Fruit fly (Drosophila melanogaster) whole organism, embryonic: ENCODE data around the gene alien.

Experiments
- Abd-B ChIP-seq: fragments of 200-800 bp; sonication (Bioruptor generic); optimal IDR thresholded peaks from 2 replicates; lab custom pipeline; 2018; ENCODE audit warnings: missing biosample characterization, mild to moderate bottlenecking, missing genetic modification characterization, moderate library complexity
- Ada2b ChIP-seq: fragments of 200-800 bp; sonication (Bioruptor generic); IDR thresholded peaks from 2 replicates; pipeline ENCODE4 v1.3.6; 2022; ENCODE audit warnings: missing biosample characterization, missing genetic modification characterization
- Adf1 ChIP-seq: fragments of 200-800 bp; sonication (Bioruptor generic); IDR thresholded peaks from 2 replicates; pipeline ENCODE4 v1.3.6; 2022; ENCODE audit warnings: missing biosample characterization, missing genetic modification characterization
- CG10321 ChIP-seq: fragments of 200-800 bp; sonication (Bioruptor generic); IDR thresholded peaks from 2 replicates; pipeline ENCODE4 v1.3.6; 2022; ENCODE audit warnings: missing biosample characterization, missing genetic modification characterization
- CG10654 ChIP-seq: fragments of 200-800 bp; sonication (Bioruptor generic); optimal IDR thresholded peaks from 2 replicates; lab custom pipeline; 2016; ENCODE audit warnings: missing biosample characterization, missing genetic modification characterization
- CG12236 ChIP-seq: fragments of 200-800 bp; sonication (Bioruptor generic); optimal IDR thresholded peaks from 2 replicates; lab custom pipeline; 2016; ENCODE audit warnings: missing biosample characterization, missing genetic modification characterization
- CG12299 ChIP-seq: fragments of 200-800 bp; sonication (Bioruptor generic); optimal IDR thresholded peaks from 2 replicates; lab custom pipeline; 2018; ENCODE audit warnings: missing biosample characterization, mild to moderate bottlenecking, missing genetic modification characterization
- CG12391 ChIP-seq: fragments of 200-800 bp; sonication (Bioruptor generic); optimal IDR thresholded peaks from 3 replicates; lab custom pipeline; 2018; ENCODE audit warnings: missing biosample characterization, mild to moderate bottlenecking, missing genetic modification characterization, moderate library complexity
- CG14014 ChIP-seq: fragments of 200-800 bp; sonication (Bioruptor generic); IDR thresholded peaks from 2 replicates; pipeline ENCODE4 v1.3.6; 2022; ENCODE audit warnings: missing biosample characterization, missing genetic modification characterization
- CG14860 ChIP-seq: fragments of 200-800 bp; sonication (Bioruptor generic); IDR thresholded peaks from 3 replicates; pipeline ENCODE4 v1.3.6; 2022; ENCODE audit warnings: missing biosample characterization, missing genetic modification characterization; ENCODE audit not compliant: partially characterized antibody
- CG15696 ChIP-seq: fragments of 200-800 bp; sonication (Bioruptor generic); optimal IDR thresholded peaks from 2 replicates; lab custom pipeline; 2019; ENCODE audit warnings: missing biosample characterization, mild to moderate bottlenecking, missing genetic modification characterization, moderate library complexity
- CG17612 ChIP-seq: fragments of 200-800 bp; sonication (Bioruptor generic); IDR thresholded peaks from 2 replicates; pipeline ENCODE4 v1.3.6; 2022; ENCODE audit warnings: missing biosample characterization, missing genetic modification characterization
- CG17802 ChIP-seq: fragments of 200-800 bp; sonication (Bioruptor generic); optimal IDR thresholded peaks from 2 replicates; lab custom pipeline; 2018; ENCODE audit warnings: missing biosample characterization, mild to moderate bottlenecking, missing genetic modification characterization, moderate library complexity
- CG17829 ChIP-seq: fragments of 200-800 bp; optimal IDR thresholded peaks from 2 replicates; lab custom pipeline; 2019; ENCODE audit warnings: missing biosample characterization, mild to moderate bottlenecking, missing genetic modification characterization, moderate library complexity
- CG42726 ChIP-seq: fragments of 200-800 bp; sonication (Bioruptor generic); IDR thresholded peaks from 2 replicates; pipeline ENCODE4 v1.3.6; 2022; ENCODE audit warnings: missing biosample characterization, missing genetic modification characterization; ENCODE audit not compliant: partially characterized antibody
- CG4360 ChIP-seq: fragments of 200-800 bp; sonication (Bioruptor generic); IDR thresholded peaks from 2 replicates; pipeline ENCODE4 v1.3.6; 2022; ENCODE audit warnings: missing biosample characterization, missing genetic modification characterization
- CG6791 ChIP-seq: fragments of 200-800 bp; sonication (Bioruptor generic); IDR thresholded peaks from 3 replicates; pipeline ENCODE4 v1.3.6; 2022; ENCODE audit warnings: missing biosample characterization, missing genetic modification characterization; ENCODE audit not compliant: partially characterized antibody
- CG7928 ChIP-seq: fragments of 200-800 bp; sonication (Bioruptor generic); optimal IDR thresholded peaks from 2 replicates; lab custom pipeline; 2017; ENCODE audit warnings: missing biosample characterization, mild to moderate bottlenecking, missing genetic modification characterization
- CG8281 ChIP-seq: fragments of 200-800 bp; sonication (Bioruptor generic); optimal IDR thresholded peaks from 2 replicates; lab custom pipeline; 2018; ENCODE audit warnings: missing biosample characterization, mild to moderate bottlenecking, missing genetic modification characterization, moderate library complexity
- Deaf1 ChIP-seq: fragments of 200-800 bp; optimal IDR thresholded peaks from 3 replicates; lab custom pipeline; 2019; ENCODE audit warnings: missing biosample characterization, mild to moderate bottlenecking, missing genetic modification characterization, moderate library complexity
- Elba2 ChIP-seq: fragments of 200-800 bp; sonication (Bioruptor generic); optimal IDR thresholded peaks from 3 replicates; lab custom pipeline; 2016; ENCODE audit warnings: missing biosample characterization, missing genetic modification characterization
- Ets97D ChIP-seq: fragments of 200-800 bp; sonication (Bioruptor generic); optimal IDR thresholded peaks from 3 replicates; lab custom pipeline; 2016; ENCODE audit warnings: missing biosample characterization, missing genetic modification characterization
- Fer2 ChIP-seq: fragments of 200-800 bp; sonication (Bioruptor generic); optimal IDR thresholded peaks from 2 replicates; lab custom pipeline; 2018; ENCODE audit warnings: missing biosample characterization, mild to moderate bottlenecking, missing genetic modification characterization, moderate library complexity
- HHEX ChIP-seq: fragments of 200-800 bp; sonication (Bioruptor generic); optimal IDR thresholded peaks from 3 replicates; lab custom pipeline; 2017; ENCODE audit warnings: missing biosample characterization, mild to moderate bottlenecking, missing genetic modification characterization, missing genetic modification reagents
- Mrtf ChIP-seq: fragments of 200-800 bp; sonication (Bioruptor generic); IDR thresholded peaks from 3 replicates; pipeline ENCODE4 v1.3.6; 2022; ENCODE audit warnings: missing biosample characterization, missing genetic modification characterization
- NC2α ChIP-seq: fragments of 200-800 bp; sonication (Bioruptor generic); optimal IDR thresholded peaks from 2 replicates; lab custom pipeline; 2016; ENCODE audit warnings: missing biosample characterization, missing genetic modification characterization
- Side ChIP-seq: fragments of 200-800 bp; sonication (Bioruptor generic); optimal IDR thresholded peaks from 2 replicates; lab custom pipeline; 2016; ENCODE audit warnings: missing biosample characterization, missing genetic modification characterization
- TFAM ChIP-seq: fragments of 200-800 bp; sonication (Bioruptor generic); optimal IDR thresholded peaks from 2 replicates; lab custom pipeline; 2017; ENCODE audit warnings: missing biosample characterization, missing genetic modification characterization, inconsistent platforms
- abd-A ChIP-seq: fragments of 200-800 bp; sonication (Bioruptor generic); optimal IDR thresholded peaks from 3 replicates; lab custom pipeline; 2019; ENCODE audit warnings: missing biosample characterization, mild to moderate bottlenecking, missing genetic modification characterization, moderate library complexity
- ap ChIP-seq: fragments of 200-800 bp; sonication (Bioruptor generic); IDR thresholded peaks from 2 replicates; pipeline ENCODE4 v1.3.6; 2022; ENCODE audit warnings: missing biosample characterization, missing genetic modification characterization
- dan ChIP-seq: fragments of 200-800 bp; sonication (Bioruptor generic); IDR thresholded peaks from 2 replicates; pipeline ENCODE4 v1.3.6; 2022; ENCODE audit warnings: missing biosample characterization, missing genetic modification characterization
- disco-r ChIP-seq: fragments of 200-800 bp; sonication (Bioruptor generic); optimal IDR thresholded peaks from 2 replicates; lab custom pipeline; 2016; ENCODE audit warnings: missing biosample characterization, missing genetic modification characterization
- dm ChIP-seq: fragments of 200-800 bp; sonication (Bioruptor generic); optimal IDR thresholded peaks from 3 replicates; lab custom pipeline; 2016; ENCODE audit warnings: missing biosample characterization, missing genetic modification characterization
- eyg ChIP-seq: fragments of 200-800 bp; sonication (Bioruptor generic); optimal IDR thresholded peaks from 3 replicates; lab custom pipeline; 2016; ENCODE audit warnings: missing biosample characterization, missing genetic modification characterization
- hkb ChIP-seq, 2 experiments: fragments of 200-800 bp in 1 of 2; fragments of >200 bp in 1 of 2; sonication (Bioruptor generic) in 1 of 2; IDR thresholded peaks in 1 of 2; optimal IDR thresholded peaks in 1 of 2; 2 replicates each; pipeline versions ENCODE4 v1.3.6 to Lab custom; 2017 to 2022; ENCODE audit warnings: missing biosample characterization in 1 of 2, missing genetic modification characterization in 1 of 2
- jing ChIP-seq: fragments of 200-800 bp; sonication (Bioruptor generic); optimal IDR thresholded peaks from 2 replicates; lab custom pipeline; 2018; ENCODE audit warnings: missing biosample characterization, mild to moderate bottlenecking, missing genetic modification characterization
- lmd ChIP-seq: fragments of 200-800 bp; sonication (Bioruptor generic); IDR thresholded peaks from 2 replicates; pipeline ENCODE4 v1.3.6; 2022; ENCODE audit warnings: missing biosample characterization, missing genetic modification characterization
- lola ChIP-seq, 3 experiments: fragments of >200 bp in 2 of 3; fragments of 200-800 bp in 1 of 3; sonication (Bioruptor generic) in 1 of 3; optimal IDR thresholded peaks; 2 replicates each; lab custom pipeline; 2017 to 2019; ENCODE audit warnings: missing biosample characterization in 3 of 3, missing genetic modification characterization in 3 of 3, mild to moderate bottlenecking in 1 of 3, moderate library complexity in 1 of 3
- mld ChIP-seq: fragments of 200-800 bp; sonication (Bioruptor generic); IDR thresholded peaks from 3 replicates; pipeline ENCODE4 v1.3.6; 2022; ENCODE audit warnings: missing biosample characterization, missing genetic modification characterization; ENCODE audit not compliant: partially characterized antibody
- nom ChIP-seq: fragments of 200-800 bp; sonication (Bioruptor generic); optimal IDR thresholded peaks from 2 replicates; lab custom pipeline; 2017; ENCODE audit warnings: missing biosample characterization, missing genetic modification characterization, mild to moderate bottlenecking, moderate library complexity, missing genetic modification reagents
- otp ChIP-seq: fragments of 200-800 bp; sonication (Bioruptor generic); IDR thresholded peaks from 3 replicates; pipeline ENCODE4, ENCODE4 v1.3.6; 2022; ENCODE audit warnings: missing biosample characterization, missing genetic modification characterization
- pzg ChIP-seq: fragments of 200-800 bp; sonication (Bioruptor generic); optimal IDR thresholded peaks from 3 replicates; lab custom pipeline; 2018; ENCODE audit warnings: missing biosample characterization, mild to moderate bottlenecking, missing genetic modification characterization, moderate library complexity
- row ChIP-seq: fragments of 200-800 bp; sonication (Bioruptor generic); IDR thresholded peaks from 3 replicates; pipeline ENCODE4 v1.3.6; 2022; ENCODE audit warnings: missing biosample characterization, missing genetic modification characterization
- salm ChIP-seq: fragments of 200-800 bp; sonication (Bioruptor generic); optimal IDR thresholded peaks from 2 replicates; lab custom pipeline; 2018; ENCODE audit warnings: missing biosample characterization, mild to moderate bottlenecking, missing genetic modification characterization
- ssp ChIP-seq: fragments of 200-800 bp; sonication (Bioruptor generic); IDR thresholded peaks from 2 replicates; pipeline ENCODE4 v1.3.6; 2022; ENCODE audit warnings: missing biosample characterization, missing genetic modification characterization
- tap ChIP-seq: fragments of 200-800 bp; optimal IDR thresholded peaks from 3 replicates; lab custom pipeline; 2019; ENCODE audit warnings: missing biosample characterization, mild to moderate bottlenecking, missing genetic modification characterization, moderate library complexity
- tin ChIP-seq: fragments of 200-800 bp; sonication (Bioruptor generic); optimal IDR thresholded peaks from 3 replicates; lab custom pipeline; 2016; ENCODE audit warnings: missing biosample characterization, missing genetic modification characterization
- zfh1 ChIP-seq: fragments of 200-800 bp; sonication (Bioruptor generic); IDR thresholded peaks from 3 replicates; pipeline ENCODE4 v1.3.6; 2022; ENCODE audit warnings: missing biosample characterization, missing genetic modification characterization

The alien gene

DNA sequence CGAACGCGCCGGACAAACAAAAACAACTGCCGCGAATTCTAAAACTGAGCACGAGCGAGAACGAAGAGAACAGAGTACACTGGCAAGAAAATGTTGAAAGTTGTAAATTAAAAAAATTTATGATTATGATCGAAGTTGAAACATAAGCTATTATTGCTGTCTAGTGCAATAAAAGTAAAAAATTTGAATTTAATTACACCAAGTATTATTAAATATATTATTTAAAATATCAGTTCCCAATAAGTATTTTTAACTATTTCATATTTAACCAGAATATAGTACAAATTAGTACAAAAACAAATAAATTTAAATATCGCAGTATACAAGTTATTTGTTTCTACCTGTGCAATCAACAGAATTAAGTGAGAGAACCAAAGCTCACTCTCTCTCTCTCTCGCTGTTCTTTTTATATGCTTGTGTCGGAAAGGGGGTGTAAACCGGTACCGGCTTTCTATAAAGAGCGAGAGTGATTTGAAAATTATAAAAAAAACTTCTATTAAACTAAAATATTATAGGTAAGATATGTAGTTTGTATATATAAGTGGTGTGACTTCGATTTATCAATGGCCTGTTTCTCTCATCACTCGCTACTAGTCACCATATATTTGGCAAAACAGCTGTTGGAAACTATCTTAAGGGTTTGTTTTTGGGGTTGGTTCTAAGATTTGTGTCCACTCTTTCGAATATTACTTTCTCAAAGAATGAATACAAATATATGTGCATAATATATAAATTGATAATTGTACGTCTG, 45.8 kb downstream of the alien start, which contains the start of gene C1GalTA (continued):
- TF ChIP-seq CG14860 (no peak), row (peak; percentile 98), CG17829 (tag; lab: Kevin White, UChicago) (peak; percentile 100), hkb (optimal IDR thresholded peaks at IDR 0.05; lab: Kevin White, UChicago) (no peak), hkb (GFP tag; IDR thresholded peaks at IDR 0.05; lab: Robert Waterston, UW) (peak; percentile 96), tap (tag; lab: Kevin White, UChicago) (peak; percentile 98), Ada2b (peak; percentile 87), jing (peak; percentile 67), CG14014 (GFP tag; lab: Robert Waterston, UW) (peak; percentile 95), CG10321 (GFP tag; lab: Robert Waterston, UW) (peak; percentile 77; the same call in 1 of the 2 replicates), Adf1 (GFP tag; lab: Robert Waterston, UW) (peak; percentile 80), Fer2 (peak; percentile 95), Side (peak; percentile 48), dm (GFP tag; lab: Kevin White, UChicago) (peak; percentile 55), CG10654 (GFP tag; lab: Kevin White, UChicago) (peak; percentile 94), CG6791 (GFP tag; lab: Robert Waterston, UW) (no peak), salm (tag; lab: Kevin White, UChicago) (peak; percentile 98), CG17802 (tag; lab: Kevin White, UChicago) (peak; percentile 77), eyg (GFP tag; lab: Kevin White, UChicago) (peak; percentile 40), lmd (GFP tag; lab: Robert Waterston, UW) (peak; percentile 97), CG7928 (GFP tag; lab: Kevin White, UChicago) (peak; percentile 75), mld (GFP tag; lab: Robert Waterston, UW) (no peak), ssp (peak; percentile 91), zfh1 (GFP tag; lab: Robert Waterston, UW) (peak; percentile 91), CG12391 (peak; percentile 100), Deaf1 (tag; lab: Kevin White, UChicago) (peak; percentile 93), pzg (GFP tag; lab: Kevin White, UChicago) (peak; percentile 6), CG42726 (GFP tag; lab: Robert Waterston, UW) (no peak), CG12299 (tag; lab: Kevin White, UChicago) (peak; percentile 98), disco-r (peak; percentile 58), CG4360 (peak; percentile 62; the same call in 1 of the 2 replicates), CG8281 (tag; lab: Kevin White, UChicago) (peak; percentile 90), lola (GFP tag; optimal IDR thresholded peaks at IDR 0.05; lab: Kevin White, UChicago) (peak in 1 of 3 experiments; percentile 98), Ets97D (no peak), Abd-B (GFP tag; lab: Kevin White, UChicago) (peak; percentile 97), CG12236 (GFP tag; lab: Kevin White, UChicago) (no peak), Elba2 (GFP tag; lab: Kevin White, UChicago) (peak; percentile 52), abd-A (peak; percentile 92), CG17612 (GFP tag; lab: Robert Waterston, UW) (peak; percentile 87), NC2α (GFP tag; lab: Kevin White, UChicago) (no peak), nom (GFP tag; lab: Kevin White, UChicago) (peak; percentile 97), HHEX (GFP tag; lab: Kevin White, UChicago) (peak; percentile 97), tin (peak; percentile 92), CG15696 (tag; lab: Kevin White, UChicago) (peak; percentile 95), Mrtf (peak; percentile 90; the same call in 2 of the 3 replicates), otp (GFP tag; lab: Robert Waterston, UW) (peak; percentile 68; the same call in 1 of the 3 replicates), TFAM (GFP tag; lab: Kevin White, UChicago) (peak; percentile 82), dan (no peak), ap (GFP tag; lab: Robert Waterston, UW) (peak; percentile 90)
